Fruit fly (Drosophila melanogaster) S2 (cell line): Measurements from ENCODE around the gene CG6136.

Experiments used
- CG8478 ChIP-seq: fragments of >200 bp; optimal IDR thresholded peaks from 2 replicates; lab custom pipeline; 2018
- CTCF ChIP-seq, 2 experiments: fragments of >200 bp; optimal IDR thresholded peaks; 2 replicates each; lab custom pipeline; 2018

DNA sequence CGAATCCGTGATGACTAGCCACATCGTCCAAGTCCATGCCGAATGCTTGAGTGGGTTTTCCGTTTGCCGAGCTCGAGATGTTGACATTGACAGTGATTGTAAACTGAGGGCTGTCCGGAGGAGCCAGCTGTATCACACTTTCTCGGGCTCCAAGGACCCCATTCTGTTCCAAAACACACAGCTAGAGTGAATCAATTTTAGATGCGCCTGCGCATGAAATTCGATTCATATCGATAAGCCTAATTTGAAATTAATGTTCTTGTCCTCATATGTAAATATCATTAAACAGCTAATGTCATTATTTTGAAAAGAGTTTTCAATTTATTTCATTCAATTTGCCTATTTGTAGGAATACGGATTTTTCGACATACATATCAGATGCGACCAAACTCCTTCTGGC, 2.3 kb downstream of the CG6136 start, which contains the start of gene CG14868:
- TF ChIP-seq CG8478 (lab: Kevin White, UChicago) (no peak), CTCF (optimal IDR thresholded peaks at IDR 0.05; lab: Kevin White, UChicago) (no peak)
